Fruit fly (Drosophila melanogaster) whole organism, embryonic: ENCODE measurements around the gene Osi17.

Source experiments
- CG8359 ChIP-seq: fragments of 200-800 bp; sonication (Bioruptor generic); optimal IDR thresholded peaks from 2 replicates; lab custom pipeline; 2017; ENCODE audit warnings: missing biosample characterization, mild to moderate bottlenecking, missing genetic modification characterization, borderline replicate concordance
- Mrtf ChIP-seq: fragments of 200-800 bp; sonication (Bioruptor generic); IDR thresholded peaks from 3 replicates; pipeline ENCODE4 v1.3.6; 2022; ENCODE audit warnings: missing biosample characterization, missing genetic modification characterization
- ci ChIP-seq: fragments of 200-800 bp; sonication (Bioruptor generic); IDR thresholded peaks from 3 replicates; pipeline ENCODE4 v1.3.6; 2022; ENCODE audit warnings: missing biosample characterization, missing genetic modification characterization

- no peak for TF ChIP-seq CG8359 (GFP tag; lab: Kevin White, UChicago)
- 0 out of 3 replicates have a peak, but pooled peaks have one; percentile 20 for TF ChIP-seq ci (GFP tag; lab: Robert Waterston, UW)
- TF ChIP-seq Mrtf = no peak
These were observed 21.3 kb upstream of the Osi17 start for dm6 chr3R:6290289-6290688.
